Worm (Caenorhabditis elegans): ENCODE data around the gene unc-130.
A peak's percentile ranks its signal among the peaks of the same experiment; 100 is the strongest.

The unc-130 gene

DNA sequence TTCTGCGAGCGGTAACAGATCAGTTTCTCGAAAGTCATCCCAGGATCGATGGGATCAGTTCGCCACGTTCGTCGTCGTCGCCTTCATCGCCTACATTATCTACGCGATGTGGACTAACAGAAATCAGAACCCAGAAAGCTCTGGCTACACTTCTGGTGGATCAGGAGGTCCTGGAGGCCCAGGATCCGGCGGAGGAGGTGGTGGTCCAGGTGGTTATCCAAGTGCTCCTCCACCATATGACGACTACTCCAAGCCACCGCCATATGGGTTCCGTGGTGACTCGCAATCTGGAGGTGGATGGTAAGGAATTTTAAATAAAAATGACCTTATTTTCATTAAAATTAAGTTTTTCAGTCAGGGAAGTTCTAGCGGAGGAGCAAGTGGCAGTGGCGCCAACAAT is 41.6 kb upstream of the unc-130 start:
- no peak for TF ChIP-seq F22D6.2 (tag; optimal IDR thresholded peaks at IDR 0.05)
- 0 out of 2 replicates have a peak, but pooled peaks have one; percentile 24 for TF ChIP-seq dox-1 (GFP tag; IDR thresholded peaks at IDR 0.05)
- TF ChIP-seq zfh-2 (GFP tag; conservative IDR thresholded peaks at IDR 0.05) = peak; percentile 52

DNA sequence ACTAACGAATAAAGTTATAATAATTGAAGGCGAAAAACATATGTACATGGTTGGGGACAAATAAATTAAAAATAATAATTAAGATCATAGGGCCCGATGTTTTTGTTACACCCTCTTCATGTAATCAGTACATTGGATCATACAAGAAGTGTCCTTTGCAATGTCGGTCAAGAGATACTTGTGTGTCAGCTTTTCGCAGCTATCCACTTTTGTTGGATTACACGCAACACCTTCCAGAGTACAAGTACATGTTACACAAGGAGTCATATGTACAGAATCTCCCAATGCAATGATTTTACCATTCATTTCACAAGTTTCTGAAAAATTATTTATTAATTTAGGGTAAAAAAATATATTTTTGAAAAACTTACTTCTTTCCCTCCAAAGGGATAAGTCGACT is 40.8 kb upstream of the unc-130 start:
- TF ChIP-seq F52B5.7 (tag; optimal IDR thresholded peaks at IDR 0.05) (no peak), F39B2.1 (GFP tag; IDR thresholded peaks at IDR 0.05) (no peak), attf-6 (GFP tag; IDR thresholded peaks at IDR 0.05) (no peak), B0019.2 (GFP tag; conservative IDR thresholded peaks at IDR 0.05) (no peak)

DNA sequence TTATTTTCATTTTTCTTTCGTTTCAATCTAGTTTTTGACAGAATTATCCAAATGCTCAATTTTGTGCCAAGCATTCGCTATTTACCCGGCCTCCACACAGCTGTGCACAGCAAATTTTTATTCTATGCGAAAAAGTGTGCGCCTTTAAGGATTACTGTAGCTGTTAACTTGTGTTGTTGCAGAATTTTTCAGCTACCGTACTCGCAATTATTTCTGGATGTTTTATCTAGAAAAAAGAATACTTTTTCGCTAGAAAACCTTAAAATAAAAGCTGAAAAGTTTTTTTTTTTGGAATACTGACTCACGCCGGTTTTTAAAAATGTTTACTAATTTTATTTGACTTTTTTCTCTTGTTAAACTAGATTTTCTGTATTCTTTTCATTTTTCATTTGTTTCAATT is 40.3 kb upstream of the unc-130 start:
- TF ChIP-seq rcor-1 (GFP tag; IDR thresholded peaks at IDR 0.05) (0 out of 2 replicates have a peak, but pooled peaks have one; percentile 10), hsf-1 (GFP tag; IDR thresholded peaks at IDR 0.05) (no peak), athp-1 (tag; optimal IDR thresholded peaks at IDR 0.05) (peak; percentile 70), ztf-3 (GFP tag; optimal IDR thresholded peaks at IDR 0.05) (no peak), madf-6 (GFP tag; IDR thresholded peaks at IDR 0.05) (peak; percentile 81), him-1 (tag; optimal IDR thresholded peaks at IDR 0.05) (peak; percentile 76), xnd-1 (tag; optimal IDR thresholded peaks at IDR 0.05) (peak; percentile 93), mxl-1 (tag; optimal IDR thresholded peaks at IDR 0.05) (no peak), madf-8 (GFP tag; conservative IDR thresholded peaks at IDR 0.05) (peak; percentile 74), F49E8.2 (tag; optimal IDR thresholded peaks at IDR 0.05; ENCODE audit: insufficient read depth) (peak; percentile 46), mel-28 (tag; optimal IDR thresholded peaks at IDR 0.05; ENCODE audit: borderline replicate concordance) (no peak), B0019.2 (GFP tag; conservative IDR thresholded peaks at IDR 0.05) (peak; percentile 99), attf-3 (GFP tag; conservative IDR thresholded peaks at IDR 0.05) (no peak), ceh-91 (GFP tag; IDR thresholded peaks at IDR 0.05) (peak; percentile 9; the same call in 1 of the 2 replicates), lsl-1 (GFP tag; optimal IDR thresholded peaks at IDR 0.05) (peak; percentile 96), F33H1.4 (GFP tag; IDR thresholded peaks at IDR 0.05) (peak; percentile 56)

DNA sequence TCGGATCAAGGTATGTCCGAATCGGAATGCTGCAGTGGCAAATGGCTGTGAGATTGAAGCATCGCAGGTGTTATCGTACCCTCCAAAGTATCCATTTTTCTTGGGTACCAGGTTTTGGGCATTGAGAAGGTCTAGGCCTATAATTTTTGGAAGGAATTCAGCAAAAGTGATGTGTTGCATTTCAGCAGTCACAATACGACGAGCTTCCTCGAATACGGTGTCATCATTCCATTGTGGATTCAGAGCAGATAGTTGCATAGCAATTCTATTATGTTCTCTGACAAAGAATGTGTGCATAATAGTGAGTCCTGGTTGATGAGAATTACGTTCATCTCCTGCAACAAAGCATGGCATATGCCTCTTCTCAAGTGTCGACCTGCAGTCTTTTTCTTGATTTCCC is 38.8 kb upstream of the unc-130 start:
- TF ChIP-seq bed-1 (GFP tag; IDR thresholded peaks at IDR 0.05) (no peak), aptf-2 (GFP tag; conservative IDR thresholded peaks at IDR 0.05) (no peak), dpl-1 (GFP tag; optimal IDR thresholded peaks at IDR 0.05) (no peak), ekl-4 (GFP tag; IDR thresholded peaks at IDR 0.05) (no peak), mes-4 (tag; optimal IDR thresholded peaks at IDR 0.05) (no peak), tlf-1 (GFP tag; optimal IDR thresholded peaks at IDR 0.05) (no peak), nhr-179 (tag; optimal IDR thresholded peaks at IDR 0.05) (no peak), let-607 (tag; optimal IDR thresholded peaks at IDR 0.05) (no peak), T26A5.8 (tag; optimal IDR thresholded peaks at IDR 0.05) (no peak), rcor-1 (GFP tag; IDR thresholded peaks at IDR 0.05) (no peak)

DNA sequence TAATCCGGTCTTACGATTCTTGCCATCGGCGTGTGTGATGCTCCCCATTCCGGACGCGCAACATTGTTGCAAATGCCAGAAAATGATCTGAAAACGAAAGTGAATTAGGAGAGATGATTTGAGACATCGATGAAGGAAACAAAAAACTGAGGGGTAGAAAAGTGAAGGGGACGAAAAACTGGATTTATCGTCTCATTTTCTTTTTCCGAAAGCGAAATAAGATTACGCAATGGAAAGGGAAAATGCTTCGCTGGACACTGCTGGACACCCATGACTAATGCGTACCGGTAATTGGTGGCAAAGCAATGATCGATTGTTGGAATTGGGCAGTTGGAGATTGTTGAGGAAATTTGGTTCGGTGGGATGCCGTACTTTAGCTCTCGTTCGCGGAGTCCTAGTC is 35.3 kb upstream of the unc-130 start:
- no peak for TF ChIP-seq ztf-22 (GFP tag; optimal IDR thresholded peaks at IDR 0.05)
- TF ChIP-seq ekl-4 (GFP tag; IDR thresholded peaks at IDR 0.05) = no peak

Measured in whole organism, young adult.